Worm (Caenorhabditis elegans) whole organism, early embryonic: ENCODE measurements around the gene sre-33.

ENCODE experiments used
- B0310.2 ChIP-seq: sonication (generic microtip); optimal IDR thresholded peaks from 2 replicates; lab custom pipeline; 2016; ENCODE audit warnings: mild to moderate bottlenecking, missing genetic modification characterization, missing compliant biosample characterization
- F13C5.2 ChIP-seq: sonication (generic microtip); optimal IDR thresholded peaks from 2 replicates; lab custom pipeline; 2017; ENCODE audit warnings: mild to moderate bottlenecking, missing genetic modification characterization, inconsistent platforms, missing compliant biosample characterization
- ceh-13 ChIP-seq: fragments of 200-800 bp; sonication (Bioruptor generic); optimal IDR thresholded peaks from 2 replicates; lab custom pipeline; 2018; ENCODE audit warnings: mild to moderate bottlenecking, missing genetic modification characterization, missing compliant biosample characterization
- ceh-36 ChIP-seq: sonication (generic microtip); optimal IDR thresholded peaks from 2 replicates; lab custom pipeline; 2016; ENCODE audit warnings: missing genetic modification characterization, inconsistent platforms, missing compliant biosample characterization
- flt-1 ChIP-seq: fragments of 200-800 bp; sonication (Bioruptor generic); IDR thresholded peaks from 2 replicates; pipeline ENCODE4 v1.3.6; 2022; ENCODE audit warnings: missing genetic modification characterization, missing compliant biosample characterization
- hmbx-1 ChIP-seq: sonication (generic microtip); optimal IDR thresholded peaks from 2 replicates; lab custom pipeline; 2016; ENCODE audit warnings: mild to moderate bottlenecking, missing genetic modification characterization, missing compliant biosample characterization
- hnd-1 ChIP-seq: sonication (generic microtip); optimal IDR thresholded peaks from 2 replicates; lab custom pipeline; 2016; ENCODE audit warnings: missing genetic modification characterization, missing compliant biosample characterization
- pes-1 ChIP-seq: fragments of 200-800 bp; sonication (Bioruptor generic); IDR thresholded peaks from 2 replicates; pipeline ENCODE4 v1.3.6; 2022; ENCODE audit warnings: missing genetic modification reagents, missing genetic modification characterization, missing compliant biosample characterization
- tbx-11 ChIP-seq: fragments of 200-800 bp; sonication (Bioruptor generic); IDR thresholded peaks from 2 replicates; pipeline ENCODE4 v1.3.6; 2022; ENCODE audit warnings: missing genetic modification characterization, missing compliant biosample characterization
- tra-4 ChIP-seq: sonication (generic microtip); optimal IDR thresholded peaks from 2 replicates; lab custom pipeline; 2017; ENCODE audit warnings: missing genetic modification characterization, missing compliant biosample characterization

sre-33 gene

DNA sequence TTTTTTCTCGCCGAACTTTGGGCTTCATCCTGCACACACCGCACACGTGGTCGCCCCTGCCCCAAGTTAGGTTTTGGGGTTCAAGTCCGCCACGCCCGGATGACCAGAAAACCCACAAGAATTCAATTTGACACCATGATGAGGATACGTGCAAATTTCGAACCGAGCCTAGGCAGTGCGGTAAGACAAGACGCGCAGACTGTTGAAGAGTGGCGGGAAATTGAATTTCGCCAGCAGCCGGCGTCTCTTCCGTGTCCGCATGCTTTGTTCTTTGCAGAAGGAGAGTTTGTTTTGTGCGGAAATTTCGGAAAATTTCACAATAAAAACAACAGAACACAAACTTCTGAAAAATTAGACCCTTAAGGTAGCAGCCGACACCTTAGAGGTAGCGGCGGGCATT lies 46.9 kb downstream of the sre-33 start:
- no peak for TF ChIP-seq hmbx-1 (tag; lab: Kevin White, UChicago)
- TF ChIP-seq flt-1 (GFP tag; lab: Robert Waterston, UW) = no peak
- no peak for TF ChIP-seq ceh-36

DNA sequence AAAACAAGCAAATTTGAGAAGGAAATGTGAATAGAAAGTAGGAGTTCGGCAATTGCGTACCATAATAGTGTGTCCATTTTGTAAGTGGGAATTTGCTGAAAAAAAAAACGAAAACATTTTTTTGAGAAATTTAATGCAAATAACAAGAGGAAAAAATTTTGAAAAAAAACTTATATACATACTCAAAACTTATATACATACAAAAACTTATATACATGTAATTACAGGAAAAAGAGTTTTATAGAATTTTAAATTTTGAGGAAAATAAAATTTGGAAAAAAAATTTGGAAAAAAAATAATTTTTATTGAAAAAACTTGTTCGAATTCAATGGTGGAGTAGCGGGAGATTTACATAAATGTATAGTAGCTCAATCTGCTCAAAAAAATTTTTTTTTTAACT lies 49.7 kb downstream of the sre-33 start, which contains the start of gene ador-1:
Gene ador-1 (minus strand): TSS at position 101 of the 400 bp plus-strand sequence.
- TF ChIP-seq pes-1 (GFP tag; lab: Robert Waterston, UW) = no peak
- no peak for TF ChIP-seq tra-4 (tag; lab: Kevin White, UChicago)
- no peak for TF ChIP-seq B0310.2
- no peak for TF ChIP-seq ceh-13 (GFP tag; lab: Kevin White, UChicago)
- TF ChIP-seq tbx-11 = no peak
- no peak for TF ChIP-seq F13C5.2 (tag; lab: Kevin White, UChicago)
- TF ChIP-seq hnd-1 (tag; lab: Kevin White, UChicago) = no peak
